Fruit fly (Drosophila melanogaster) Kc167 (cell line): ENCODE results near the gene ND-75.

ENCODE experiments used
- Myc ChIP-seq: fragments of >200 bp; optimal IDR thresholded peaks from 2 replicates; lab custom pipeline; 2017; ENCODE audit warnings: missing external identifiers
- Sin3A ChIP-seq: fragments of >200 bp; optimal IDR thresholded peaks from 2 replicates; lab custom pipeline; 2018; ENCODE audit warnings: missing external identifiers
- h ChIP-seq: fragments of >200 bp; optimal IDR thresholded peaks from 3 replicates; lab custom pipeline; 2018; ENCODE audit warnings: missing external identifiers
- insv ChIP-seq: fragments of >200 bp; optimal IDR thresholded peaks from 3 replicates; lab custom pipeline; 2018; ENCODE audit warnings: missing external identifiers
- psq ChIP-seq: fragments of >200 bp; optimal IDR thresholded peaks from 2 replicates; lab custom pipeline; 2017; ENCODE audit warnings: missing external identifiers
- ttk ChIP-seq: sonication (Bioruptor generic); optimal IDR thresholded peaks from 2 replicates; lab custom pipeline; 2017; ENCODE audit warnings: missing external identifiers

- TF ChIP-seq psq (lab: Kevin White, UChicago): no peak
- TF ChIP-seq Myc (lab: Kevin White, UChicago): no peak
- no peak for TF ChIP-seq h (lab: Kevin White, UChicago)
- TF ChIP-seq Sin3A: no peak
- TF ChIP-seq insv (lab: Kevin White, UChicago): no peak
- no peak for TF ChIP-seq ttk (lab: Kevin White, UChicago)
Measured at dm6 chrX:8243966-8244895, 7.3 kb downstream of the ND-75 start, which contains the start of gene sni.
